Worm (Caenorhabditis elegans): ENCODE data around the gene F35H10.6.

Gene F35H10.6

DNA sequence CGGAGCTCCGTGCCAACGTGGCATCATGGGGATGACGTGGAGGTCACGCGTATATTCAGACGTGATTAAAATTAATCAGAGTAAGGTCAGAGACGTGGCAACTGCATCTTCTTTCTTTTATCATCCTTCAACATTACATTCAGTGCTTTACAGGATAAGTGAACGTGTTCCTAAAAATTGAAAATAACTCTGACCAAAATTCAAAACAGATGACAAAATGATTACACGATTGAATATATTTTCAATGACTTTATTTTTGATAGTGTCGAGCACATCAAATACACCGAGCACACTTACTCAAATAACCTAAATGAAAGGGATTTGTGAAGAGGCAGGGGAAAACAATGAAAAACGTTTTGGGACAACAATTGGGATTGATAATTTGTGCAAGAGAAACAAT, 13.4 kb upstream of the F35H10.6 start, which contains the start of gene K07H8.9:
Gene K07H8.9, minus strand, starts transcription at position 125 of the 400 bp plus-strand sequence.
- TF ChIP-seq nhr-2 (tag; optimal IDR thresholded peaks at IDR 0.05), result no peak
- no peak for TF ChIP-seq nhr-12 (tag; optimal IDR thresholded peaks at IDR 0.05)
- TF ChIP-seq sptf-1 (tag; optimal IDR thresholded peaks at IDR 0.05), result no peak

DNA sequence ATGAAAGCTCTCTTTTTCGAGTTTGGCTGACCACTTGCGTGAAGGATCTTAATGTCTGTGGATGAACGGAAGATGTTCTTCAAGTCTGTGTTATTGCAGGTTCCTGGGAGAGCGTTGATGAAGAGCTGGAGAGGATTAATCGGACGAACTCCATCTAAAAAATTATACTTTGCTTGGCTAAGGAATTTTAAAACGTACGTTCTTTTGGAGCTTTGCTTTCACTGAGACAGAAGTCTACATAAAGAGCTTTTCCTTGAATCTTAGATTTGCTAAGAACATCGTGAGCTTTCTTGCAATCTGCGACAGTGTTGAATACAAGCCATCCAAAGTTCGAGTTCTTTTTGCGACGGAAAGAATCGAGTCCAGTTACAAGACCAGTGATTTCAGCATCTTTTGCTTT, 12.4 kb upstream of the F35H10.6 start:
- TF ChIP-seq M03D4.4 (tag; optimal IDR thresholded peaks at IDR 0.05), result no peak
- TF ChIP-seq hlh-1 (tag; optimal IDR thresholded peaks at IDR 0.05), result no peak
- no peak for TF ChIP-seq mab-5 (tag; optimal IDR thresholded peaks at IDR 0.05)
- TF ChIP-seq lsy-2 (tag; optimal IDR thresholded peaks at IDR 0.05), result no peak
- TF ChIP-seq mls-2 (tag; optimal IDR thresholded peaks at IDR 0.05), result no peak
- no peak for TF ChIP-seq tbx-8 (GFP tag; optimal IDR thresholded peaks at IDR 0.05)
- TF ChIP-seq zip-8 (tag; optimal IDR thresholded peaks at IDR 0.05), result no peak
- no peak for TF ChIP-seq elt-3 (tag; optimal IDR thresholded peaks at IDR 0.05)
- TF ChIP-seq ham-2 (GFP tag; optimal IDR thresholded peaks at IDR 0.05), result no peak
- no peak for TF ChIP-seq drap-1 (GFP tag; optimal IDR thresholded peaks at IDR 0.05)

DNA sequence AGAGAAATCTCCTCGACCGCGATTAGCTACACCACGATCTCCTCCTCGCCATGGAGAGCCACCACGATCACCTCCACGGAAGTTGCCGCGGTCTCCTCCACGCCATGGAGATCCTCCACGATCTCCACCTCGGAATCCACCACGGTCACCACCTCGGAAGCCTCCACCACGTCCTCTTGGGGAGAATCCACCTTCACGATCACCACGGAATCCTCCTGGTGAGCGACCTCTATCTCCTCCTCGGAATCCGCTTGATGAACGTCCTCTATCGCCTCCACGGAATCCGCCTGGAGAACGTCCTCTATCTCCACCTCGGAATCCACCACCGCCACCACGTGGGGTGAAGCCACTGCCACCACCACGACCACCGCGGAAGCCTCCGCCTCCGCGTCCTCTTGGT, 10.6 kb upstream of the F35H10.6 start:
- TF ChIP-seq drap-1 (GFP tag; optimal IDR thresholded peaks at IDR 0.05) (no peak), zip-8 (tag; optimal IDR thresholded peaks at IDR 0.05) (no peak)

DNA sequence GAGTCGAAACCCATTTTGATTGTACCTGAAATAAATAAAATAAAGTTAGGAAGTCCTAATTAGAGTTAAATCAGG, 10.4 kb upstream of the F35H10.6 start, which contains the start of gene nucl-1:
Gene nucl-1, minus strand, starts transcription at position 26 of the 75 bp plus-strand sequence.
- no peak for TF ChIP-seq blmp-1 (tag; optimal IDR thresholded peaks at IDR 0.05)
- no peak for TF ChIP-seq pha-4 (tag; optimal IDR thresholded peaks at IDR 0.05)
- TF ChIP-seq M03D4.4 (tag; optimal IDR thresholded peaks at IDR 0.05), result no peak
- TF ChIP-seq lin-32 (GFP tag; optimal IDR thresholded peaks at IDR 0.05), result no peak
- TF ChIP-seq nhr-28 (tag; optimal IDR thresholded peaks at IDR 0.05), result no peak
- no peak for TF ChIP-seq sptf-1 (tag; optimal IDR thresholded peaks at IDR 0.05)
- no peak for TF ChIP-seq drap-1 (GFP tag; optimal IDR thresholded peaks at IDR 0.05)
- TF ChIP-seq tbx-8 (GFP tag; optimal IDR thresholded peaks at IDR 0.05), result no peak
- no peak for TF ChIP-seq unc-120 (tag; optimal IDR thresholded peaks at IDR 0.05; ENCODE audit: poor library complexity, severe bottlenecking)
- TF ChIP-seq sem-2 (GFP tag; optimal IDR thresholded peaks at IDR 0.05), result no peak
- TF ChIP-seq ces-1 (GFP tag; optimal IDR thresholded peaks at IDR 0.05), result no peak

DNA sequence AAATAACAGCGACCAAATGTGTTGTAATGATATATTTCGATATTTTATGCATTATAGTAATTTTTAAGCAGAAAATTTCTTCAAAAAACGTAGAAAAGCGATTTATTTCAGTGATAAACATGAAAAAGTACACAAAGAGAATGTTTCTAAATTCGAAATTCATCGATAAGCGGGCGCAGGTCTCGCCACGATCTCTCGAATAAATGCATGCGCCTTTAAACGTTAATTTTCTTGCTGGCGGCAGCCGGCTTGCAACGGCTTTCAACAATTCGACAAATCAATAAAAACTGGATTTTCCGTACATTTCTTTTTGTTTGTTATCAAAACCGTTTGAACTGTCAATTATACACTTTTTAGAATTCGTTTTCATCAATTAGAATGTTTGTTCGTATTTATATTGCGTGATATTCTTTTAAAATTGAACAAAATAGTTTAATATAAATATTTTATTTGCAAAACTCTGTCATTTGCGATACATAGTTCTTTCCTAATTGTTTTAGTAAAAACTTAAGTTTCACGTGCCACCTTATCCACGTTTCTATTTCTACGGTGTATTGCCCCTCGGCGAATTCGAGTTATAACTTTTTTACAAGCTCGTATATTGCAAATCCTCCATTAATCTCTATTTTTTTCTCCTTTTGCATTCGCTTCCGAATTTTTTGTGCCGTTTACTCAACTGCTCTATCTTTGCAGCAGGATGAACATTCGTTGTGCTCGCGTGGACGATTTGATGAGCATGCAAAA, 10.0 kb upstream of the F35H10.6 start, which contains the start of gene daf-31:
Gene daf-31, plus strand, starts transcription at position 694 of the 744 bp plus-strand sequence.
- TF ChIP-seq ham-2 (GFP tag; optimal IDR thresholded peaks at IDR 0.05) (peak; percentile 89), pha-4 (tag; optimal IDR thresholded peaks at IDR 0.05) (peak; percentile 54), hlh-1 (tag; optimal IDR thresholded peaks at IDR 0.05) (peak; percentile 11), cnd-1 (tag; optimal IDR thresholded peaks at IDR 0.05) (no peak), lsy-2 (tag; optimal IDR thresholded peaks at IDR 0.05) (peak; percentile 34), lin-13 (tag; optimal IDR thresholded peaks at IDR 0.05) (peak; percentile 45), M03D4.4 (tag; optimal IDR thresholded peaks at IDR 0.05) (no peak), ceh-39 (tag; optimal IDR thresholded peaks at IDR 0.05) (peak; percentile 72), mep-1 (tag; optimal IDR thresholded peaks at IDR 0.05) (peak; percentile 47)

DNA sequence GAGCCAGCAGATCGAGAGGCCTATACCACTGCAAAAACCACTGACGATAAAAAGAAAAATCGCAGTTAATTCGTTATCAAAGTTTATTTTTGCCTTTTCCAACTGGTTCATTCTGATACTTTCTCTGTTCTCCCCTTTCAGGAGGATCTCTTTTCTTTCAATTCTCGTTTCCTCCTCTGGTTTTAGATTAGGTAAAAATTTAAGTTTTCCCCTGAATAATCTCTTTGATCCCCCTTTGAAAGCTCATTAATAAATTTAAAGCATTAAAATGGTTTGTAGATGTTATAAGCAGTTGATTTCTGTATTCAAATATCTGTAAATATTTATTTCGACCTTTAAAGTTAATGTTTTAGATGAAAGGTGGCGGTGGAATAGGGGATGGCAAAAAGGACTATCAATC, 8.5 kb upstream of the F35H10.6 start, which contains the start of gene K07H8.2:
Gene K07H8.2, plus strand, starts transcription at position 301 of the 400 bp plus-strand sequence.
- TF ChIP-seq mls-2 (tag; optimal IDR thresholded peaks at IDR 0.05), result no peak
- TF ChIP-seq flh-1 (GFP tag; optimal IDR thresholded peaks at IDR 0.05), result no peak
- TF ChIP-seq cnd-1 (tag; optimal IDR thresholded peaks at IDR 0.05), result no peak
- TF ChIP-seq M03D4.4 (tag; optimal IDR thresholded peaks at IDR 0.05), result no peak
- TF ChIP-seq ham-2 (GFP tag; optimal IDR thresholded peaks at IDR 0.05), result no peak
- TF ChIP-seq ceh-83 (GFP tag; optimal IDR thresholded peaks at IDR 0.05), result no peak
- no peak for TF ChIP-seq hlh-1 (tag; optimal IDR thresholded peaks at IDR 0.05)
- no peak for TF ChIP-seq lin-13 (tag; optimal IDR thresholded peaks at IDR 0.05)
- TF ChIP-seq nhr-237 (tag; optimal IDR thresholded peaks at IDR 0.05), result no peak
- TF ChIP-seq nhr-2 (tag; optimal IDR thresholded peaks at IDR 0.05), result no peak
- TF ChIP-seq ces-1 (GFP tag; optimal IDR thresholded peaks at IDR 0.05), result no peak
- no peak for TF ChIP-seq mab-5 (tag; optimal IDR thresholded peaks at IDR 0.05)
- no peak for TF ChIP-seq sem-2 (GFP tag; optimal IDR thresholded peaks at IDR 0.05)
- TF ChIP-seq tbx-8 (GFP tag; optimal IDR thresholded peaks at IDR 0.05), result no peak
- TF ChIP-seq pha-4 (tag; optimal IDR thresholded peaks at IDR 0.05), result no peak

DNA sequence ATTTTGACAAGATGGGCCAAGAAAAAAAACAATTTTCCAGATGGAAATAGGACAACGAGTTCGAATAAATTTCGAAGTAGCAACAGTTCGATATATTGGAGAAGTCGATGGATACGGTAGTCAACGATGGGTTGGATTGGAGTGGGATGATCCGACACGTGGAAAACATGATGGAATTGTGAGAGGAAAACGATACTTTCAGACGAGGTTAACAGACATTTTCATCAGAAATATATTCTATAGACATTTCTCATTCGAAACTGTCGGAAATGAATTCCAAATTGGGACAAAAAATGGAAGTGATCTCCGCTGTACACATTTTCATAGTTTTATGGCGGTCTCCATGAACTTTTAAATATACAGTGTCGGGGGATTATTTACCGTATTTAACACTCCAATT, 5.1 kb upstream of the F35H10.6 start, which contains the start of gene tbce-1:
Gene tbce-1, plus strand, starts transcription at position 41 of the 400 bp plus-strand sequence.
- TF ChIP-seq elt-1 (tag; optimal IDR thresholded peaks at IDR 0.05; ENCODE audit: borderline replicate concordance, insufficient read depth), result no peak
- no peak for TF ChIP-seq lin-13 (tag; optimal IDR thresholded peaks at IDR 0.05)
- no peak for TF ChIP-seq lsy-2 (tag; optimal IDR thresholded peaks at IDR 0.05)
- no peak for TF ChIP-seq cnd-1 (tag; optimal IDR thresholded peaks at IDR 0.05)
- TF ChIP-seq nhr-237 (tag; optimal IDR thresholded peaks at IDR 0.05), result no peak
- no peak for TF ChIP-seq mep-1 (tag; optimal IDR thresholded peaks at IDR 0.05)
- TF ChIP-seq flh-1 (GFP tag; optimal IDR thresholded peaks at IDR 0.05), result no peak
- TF ChIP-seq nhr-12 (tag; optimal IDR thresholded peaks at IDR 0.05), result no peak
- no peak for TF ChIP-seq zip-8 (tag; optimal IDR thresholded peaks at IDR 0.05)
- no peak for TF ChIP-seq unc-120 (tag; optimal IDR thresholded peaks at IDR 0.05; ENCODE audit: poor library complexity, severe bottlenecking)
- TF ChIP-seq ces-1 (GFP tag; optimal IDR thresholded peaks at IDR 0.05), result no peak
- no peak for TF ChIP-seq M03D4.4 (tag; optimal IDR thresholded peaks at IDR 0.05)
- no peak for TF ChIP-seq bed-3 (GFP tag; optimal IDR thresholded peaks at IDR 0.05)
- no peak for TF ChIP-seq mab-5 (tag; optimal IDR thresholded peaks at IDR 0.05)
- TF ChIP-seq elt-3 (tag; optimal IDR thresholded peaks at IDR 0.05), result no peak
- TF ChIP-seq unc-62 (GFP tag; optimal IDR thresholded peaks at IDR 0.05), result no peak
